Fruit fly (Drosophila melanogaster): ENCODE results near the gene Ilp1.

Ilp1 gene

DNA sequence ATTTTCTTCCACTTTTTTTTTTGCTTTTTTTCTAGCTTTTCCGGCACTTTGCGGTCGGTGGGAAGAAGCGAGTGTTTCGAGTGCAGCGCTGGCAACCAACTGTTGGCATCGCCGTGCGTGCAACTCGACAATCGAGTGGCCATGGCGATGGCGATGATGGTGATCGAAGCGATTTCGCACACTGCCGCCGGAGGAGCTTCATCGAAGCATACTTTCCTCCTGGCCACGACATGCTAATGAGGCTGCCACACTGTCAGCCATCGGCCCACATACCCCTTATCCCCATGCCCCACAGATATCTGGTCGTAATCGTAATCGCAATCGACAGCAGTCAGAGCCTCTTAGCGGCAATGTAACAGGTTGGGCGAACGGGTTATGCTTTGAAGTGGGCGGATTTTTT, 633 bp upstream of the Ilp1 start, which contains the start of gene Zasp67:
Gene Zasp67 (minus strand): TSS at position 101 of the 400 bp plus-strand sequence.
- TF ChIP-seq tj (GFP tag; optimal IDR thresholded peaks at IDR 0.05) (no peak), cnc (optimal IDR thresholded peaks at IDR 0.05) (no peak), Hr96 (GFP tag; optimal IDR thresholded peaks at IDR 0.05) (no peak), toe (GFP tag; optimal IDR thresholded peaks at IDR 0.05) (no peak), CG14711 (tag; optimal IDR thresholded peaks at IDR 0.05) (no peak), ovo (GFP tag; optimal IDR thresholded peaks at IDR 0.05) (no peak), Mnt (GFP tag; optimal IDR thresholded peaks at IDR 0.05) (no peak), CG7101 (tag; optimal IDR thresholded peaks at IDR 0.05) (no peak), cic (GFP tag; optimal IDR thresholded peaks at IDR 0.05) (no peak), CG7045 (GFP tag; optimal IDR thresholded peaks at IDR 0.05) (no peak), pad (GFP tag; optimal IDR thresholded peaks at IDR 0.05) (no peak), CG1620 (GFP tag; optimal IDR thresholded peaks at IDR 0.05) (no peak), CG12768 (GFP tag; optimal IDR thresholded peaks at IDR 0.05) (no peak), kay (GFP tag; ENCODE audit: borderline replicate concordance) (no peak), Clk (GFP tag; optimal IDR thresholded peaks at IDR 0.05) (no peak)

DNA sequence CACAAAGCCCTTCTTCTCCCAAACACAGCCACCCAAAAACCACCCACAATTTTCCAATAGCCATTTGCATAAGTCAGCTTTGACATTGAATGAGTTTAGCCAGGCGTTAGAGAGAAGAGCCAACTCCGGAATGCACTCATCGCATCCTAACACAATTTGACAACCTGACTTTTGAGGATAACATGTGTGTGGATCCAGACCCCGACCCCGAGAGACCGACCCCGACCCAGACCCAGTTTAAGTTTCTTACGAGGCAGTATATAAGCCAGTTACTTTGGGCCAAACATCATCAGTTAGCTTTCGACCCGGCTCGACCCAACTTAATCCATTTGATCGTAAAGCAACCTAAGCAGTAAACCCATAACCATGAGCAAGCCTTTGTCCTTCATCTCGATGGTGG, 1.2 kb downstream of the Ilp1 start, which contains the start of gene Ilp2:
Gene Ilp2 (plus strand): TSS at position 301 of the 400 bp plus-strand sequence.
- TF ChIP-seq CG5204 (GFP tag; optimal IDR thresholded peaks at IDR 0.05): no peak
- no peak for TF ChIP-seq CG11617 (GFP tag; optimal IDR thresholded peaks at IDR 0.05)
- no peak for TF ChIP-seq pad (GFP tag; optimal IDR thresholded peaks at IDR 0.05)
- no peak for TF ChIP-seq kay (GFP tag; ENCODE audit: borderline replicate concordance)
- TF ChIP-seq Clk (GFP tag; optimal IDR thresholded peaks at IDR 0.05): no peak
- no peak for TF ChIP-seq CG33017 (tag; optimal IDR thresholded peaks at IDR 0.05)

DNA sequence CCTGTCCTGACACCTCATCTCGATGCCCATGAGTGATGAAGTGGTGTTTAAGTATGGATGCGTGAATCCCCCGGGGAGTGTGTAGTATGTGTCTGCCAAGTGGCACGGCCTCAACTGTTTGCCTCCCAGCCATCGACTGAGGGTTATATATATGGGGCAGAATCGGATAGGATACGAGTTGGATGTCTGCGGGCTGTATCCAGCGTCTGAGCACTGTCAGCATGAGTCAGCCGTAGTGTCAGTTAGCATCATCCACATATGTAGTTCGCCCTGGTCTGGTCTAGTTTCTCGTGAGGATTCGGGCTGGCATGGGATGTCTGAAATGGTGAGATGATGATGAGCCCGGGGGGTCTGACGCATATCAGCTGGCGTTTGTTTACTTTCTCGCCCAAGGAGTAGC, 3.8 kb downstream of the Ilp1 start, which contains the start of gene Ilp3:
Gene Ilp3 (minus strand): TSS at position 101 of the 400 bp plus-strand sequence.
- no peak for TF ChIP-seq CG33017 (tag; optimal IDR thresholded peaks at IDR 0.05)
- no peak for TF ChIP-seq CG7045 (GFP tag; optimal IDR thresholded peaks at IDR 0.05)
- no peak for TF ChIP-seq CG5204 (GFP tag; optimal IDR thresholded peaks at IDR 0.05)
- TF ChIP-seq bab1 (GFP tag; optimal IDR thresholded peaks at IDR 0.05): no peak
- TF ChIP-seq Mnt (GFP tag; optimal IDR thresholded peaks at IDR 0.05): no peak
- no peak for TF ChIP-seq Hr96 (GFP tag; optimal IDR thresholded peaks at IDR 0.05)
- TF ChIP-seq CG7101 (tag; optimal IDR thresholded peaks at IDR 0.05): no peak
- no peak for TF ChIP-seq kay (GFP tag; ENCODE audit: borderline replicate concordance)
- TF ChIP-seq toe (GFP tag; optimal IDR thresholded peaks at IDR 0.05): no peak
- no peak for TF ChIP-seq Clk (GFP tag; optimal IDR thresholded peaks at IDR 0.05)
- TF ChIP-seq cnc (optimal IDR thresholded peaks at IDR 0.05): no peak
- no peak for TF ChIP-seq cic (GFP tag; optimal IDR thresholded peaks at IDR 0.05)
- no peak for TF ChIP-seq tj (GFP tag; optimal IDR thresholded peaks at IDR 0.05)
- no peak for TF ChIP-seq Crg-1 (GFP tag; optimal IDR thresholded peaks at IDR 0.05)
- TF ChIP-seq CG14711 (tag; optimal IDR thresholded peaks at IDR 0.05): no peak
- TF ChIP-seq ovo (GFP tag; optimal IDR thresholded peaks at IDR 0.05): no peak
- TF ChIP-seq CG1620 (GFP tag; optimal IDR thresholded peaks at IDR 0.05): no peak

DNA sequence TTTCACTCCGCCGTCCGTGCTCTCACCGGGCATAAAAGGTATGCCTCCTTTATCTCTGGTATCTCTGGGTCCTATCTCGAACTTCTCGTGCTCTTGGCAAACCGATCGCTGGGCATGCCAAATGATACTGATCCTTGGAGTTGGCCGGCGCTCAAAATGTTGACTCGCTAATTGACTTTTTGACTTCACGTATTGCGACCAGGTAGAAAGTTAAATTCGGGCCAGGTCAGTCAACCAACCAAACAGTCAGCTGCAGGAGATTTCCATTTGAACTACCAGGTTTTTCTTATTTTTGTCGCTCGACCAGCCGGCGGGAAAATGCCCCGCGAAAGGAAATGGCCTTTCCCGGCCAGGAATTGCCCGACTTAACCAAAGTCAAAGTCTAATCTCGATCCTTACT, 5.9 kb downstream of the Ilp1 start, which contains the start of gene Ilp4:
Gene Ilp4 (minus strand): TSS at position 139 of the 400 bp plus-strand sequence.
- TF ChIP-seq CG12768 (GFP tag; optimal IDR thresholded peaks at IDR 0.05): no peak

DNA sequence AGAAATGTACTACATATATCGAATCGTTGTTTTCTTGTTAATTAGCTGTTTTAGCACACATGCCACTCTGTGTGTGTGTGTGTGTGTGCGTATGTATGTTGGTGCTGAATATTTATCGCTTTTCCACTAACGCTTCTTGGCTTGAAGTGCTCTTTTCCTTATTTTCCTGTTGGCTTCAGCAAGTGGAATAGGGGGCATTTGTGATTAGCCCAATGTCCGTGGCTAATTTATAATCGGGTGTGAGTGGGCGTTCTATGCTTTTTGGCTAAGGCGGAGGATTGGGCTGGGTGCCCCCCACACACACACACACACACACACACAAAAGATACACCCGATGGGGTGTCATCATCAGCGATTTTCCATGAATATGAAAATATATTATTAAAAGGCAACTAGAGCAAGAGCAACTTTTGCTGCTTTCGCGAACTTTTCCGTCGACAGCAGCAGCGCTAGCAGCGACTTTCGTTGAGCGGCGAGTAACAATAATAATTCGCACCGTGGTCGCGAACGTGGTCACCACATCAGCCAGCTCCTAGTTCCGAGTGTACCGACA, 15.2 kb downstream of the Ilp1 start, which contains the start of gene CG43897:
Gene CG43897 (plus strand): TSS at position 503 of the 553 bp plus-strand sequence.
- TF ChIP-seq CG7101 (tag; optimal IDR thresholded peaks at IDR 0.05): no peak

DNA sequence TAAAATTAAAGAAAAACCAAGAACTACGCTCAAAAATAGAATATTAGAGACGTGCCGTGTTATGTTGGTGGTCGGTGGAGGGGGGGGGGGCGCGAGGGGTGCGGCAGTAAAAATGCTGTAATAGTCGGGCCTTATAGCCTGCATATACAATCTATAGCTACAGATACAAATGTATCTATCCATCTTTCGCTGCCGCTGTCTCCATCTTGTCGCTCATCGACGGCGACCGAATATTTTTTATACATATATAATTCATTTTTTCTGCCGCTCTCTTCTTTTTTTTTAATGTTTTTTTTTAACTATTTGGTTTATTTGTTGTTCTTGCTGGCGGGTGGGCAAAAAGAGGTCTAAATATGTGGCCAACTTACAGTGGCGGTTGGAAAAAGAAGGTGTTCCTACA, 16.4 kb downstream of the Ilp1 start:
- TF ChIP-seq cnc (optimal IDR thresholded peaks at IDR 0.05) (no peak), CG5204 (GFP tag; optimal IDR thresholded peaks at IDR 0.05) (no peak)

dm6 chr3L:9815705-9816104, 17.5 kb downstream of the Ilp1 start:
- TF ChIP-seq pad (GFP tag; optimal IDR thresholded peaks at IDR 0.05) (no peak), CG5204 (GFP tag; optimal IDR thresholded peaks at IDR 0.05) (no peak), kay (GFP tag; ENCODE audit: borderline replicate concordance) (no peak), CG12768 (GFP tag; optimal IDR thresholded peaks at IDR 0.05) (no peak), Hr96 (GFP tag; optimal IDR thresholded peaks at IDR 0.05) (no peak), Mnt (GFP tag; optimal IDR thresholded peaks at IDR 0.05) (no peak), CG1620 (GFP tag; optimal IDR thresholded peaks at IDR 0.05) (no peak), CG11617 (GFP tag; optimal IDR thresholded peaks at IDR 0.05) (no peak), CG7045 (GFP tag; optimal IDR thresholded peaks at IDR 0.05) (no peak), CG7101 (tag; optimal IDR thresholded peaks at IDR 0.05) (no peak), Crg-1 (GFP tag; optimal IDR thresholded peaks at IDR 0.05) (no peak), cnc (optimal IDR thresholded peaks at IDR 0.05) (no peak), ovo (GFP tag; optimal IDR thresholded peaks at IDR 0.05) (no peak), bab1 (GFP tag; optimal IDR thresholded peaks at IDR 0.05) (no peak), tj (GFP tag; optimal IDR thresholded peaks at IDR 0.05) (no peak)

dm6 chr3L:9820248-9820647, 22.0 kb downstream of the Ilp1 start:
- TF ChIP-seq CG7101 (tag; optimal IDR thresholded peaks at IDR 0.05) (no peak), cnc (optimal IDR thresholded peaks at IDR 0.05) (no peak)
